Worm (Caenorhabditis elegans) whole organism, mixed stage, embryonic: Measurements from ENCODE around the gene lbp-4.

Source experiments
- M03D4.4 ChIP-seq: sonication (generic microtip); optimal IDR thresholded peaks from 2 replicates; lab custom pipeline; 2017; ENCODE audit warnings: mild to moderate bottlenecking, missing genetic modification characterization, missing compliant biosample characterization
- bed-3 ChIP-seq: fragments of 200-800 bp; sonication (Bioruptor generic); optimal IDR thresholded peaks from 3 replicates; lab custom pipeline; 2018; ENCODE audit warnings: mild to moderate bottlenecking, missing genetic modification characterization, moderate library complexity, missing compliant biosample characterization
- ceh-43 ChIP-seq: fragments of 200-800 bp; sonication (Bioruptor generic); optimal IDR thresholded peaks from 2 replicates; lab custom pipeline; 2018; ENCODE audit warnings: mild to moderate bottlenecking, missing genetic modification characterization, moderate library complexity, missing compliant biosample characterization
- ceh-83 ChIP-seq: fragments of 200-800 bp; sonication (Bioruptor generic); optimal IDR thresholded peaks from 2 replicates; lab custom pipeline; 2018; ENCODE audit warnings: mild to moderate bottlenecking, missing genetic modification characterization, missing compliant biosample characterization
- ces-1 ChIP-seq: fragments of 150-350 bp; optimal IDR thresholded peaks from 2 replicates; lab custom pipeline; 2014; ENCODE audit warnings: missing biosample characterization, missing genetic modification reagents, missing genetic modification characterization
- cnd-1 ChIP-seq: fragments of 200-800 bp; sonication (Bioruptor generic); optimal IDR thresholded peaks from 2 replicates; lab custom pipeline; 2018; ENCODE audit warnings: mild to moderate bottlenecking, missing genetic modification characterization, missing compliant biosample characterization
- drap-1 ChIP-seq: fragments of 200-800 bp; sonication (Bioruptor generic); optimal IDR thresholded peaks from 3 replicates; lab custom pipeline; 2018; ENCODE audit warnings: mild to moderate bottlenecking, missing genetic modification characterization, missing compliant biosample characterization
- elt-1 ChIP-seq: sonication (generic microtip); optimal IDR thresholded peaks from 2 replicates; lab custom pipeline; 2017; ENCODE audit warnings: missing genetic modification characterization, mild to moderate bottlenecking, missing compliant biosample characterization, antibody characterized with exemption, moderate library complexity, borderline replicate concordance; ENCODE audit not compliant: insufficient read depth
- elt-3 ChIP-seq: fragments of 150-350 bp; optimal IDR thresholded peaks from 2 replicates; lab custom pipeline; 2014; ENCODE audit warnings: missing biosample characterization, missing genetic modification characterization
- flh-1 ChIP-seq: fragments of 200-800 bp; sonication (Bioruptor generic); optimal IDR thresholded peaks from 2 replicates; lab custom pipeline; 2018; ENCODE audit warnings: mild to moderate bottlenecking, missing genetic modification characterization, moderate library complexity, missing compliant biosample characterization
- ham-2 ChIP-seq: fragments of 200-800 bp; sonication (Bioruptor generic); optimal IDR thresholded peaks from 2 replicates; lab custom pipeline; 2018; ENCODE audit warnings: mild to moderate bottlenecking, missing genetic modification characterization, missing compliant biosample characterization
- hlh-1 ChIP-seq: fragments of 150-350 bp; optimal IDR thresholded peaks from 2 replicates; lab custom pipeline; 2014; ENCODE audit warnings: missing biosample characterization, missing genetic modification reagents, missing genetic modification characterization
- lin-13 ChIP-seq: fragments of 150-350 bp; optimal IDR thresholded peaks from 2 replicates; lab custom pipeline; 2014; ENCODE audit warnings: missing biosample characterization, missing genetic modification characterization
- lin-32 ChIP-seq: fragments of 200-800 bp; sonication (Bioruptor generic); optimal IDR thresholded peaks from 2 replicates; lab custom pipeline; 2018; ENCODE audit warnings: mild to moderate bottlenecking, missing genetic modification characterization, missing compliant biosample characterization
- mab-5 ChIP-seq: fragments of 150-350 bp; optimal IDR thresholded peaks from 2 replicates; lab custom pipeline; 2014; ENCODE audit warnings: missing biosample characterization, missing genetic modification characterization
- mep-1 ChIP-seq: fragments of 150-350 bp; optimal IDR thresholded peaks from 2 replicates; lab custom pipeline; 2017; ENCODE audit warnings: missing biosample characterization, missing genetic modification reagents, missing genetic modification characterization, inconsistent platforms
- nhr-2 ChIP-seq: fragments of 150-350 bp; optimal IDR thresholded peaks from 2 replicates; lab custom pipeline; 2014; ENCODE audit warnings: missing biosample characterization, missing genetic modification characterization
- nhr-237 ChIP-seq: fragments of 150-350 bp; optimal IDR thresholded peaks from 2 replicates; lab custom pipeline; 2014; ENCODE audit warnings: missing biosample characterization, missing genetic modification characterization
- nhr-28 ChIP-seq: fragments of 150-350 bp; optimal IDR thresholded peaks from 2 replicates; lab custom pipeline; 2014; ENCODE audit warnings: missing biosample characterization, missing genetic modification characterization
- nhr-76 ChIP-seq: sonication (generic microtip); optimal IDR thresholded peaks from 2 replicates; lab custom pipeline; 2017; ENCODE audit warnings: missing biosample characterization, missing genetic modification characterization
- pha-4 ChIP-seq: fragments of 150-350 bp; optimal IDR thresholded peaks from 2 replicates; lab custom pipeline; 2018; ENCODE audit warnings: missing biosample characterization, missing genetic modification reagents, missing genetic modification characterization
- sem-2 ChIP-seq: fragments of 200-800 bp; sonication (Bioruptor generic); optimal IDR thresholded peaks from 2 replicates; lab custom pipeline; 2018; ENCODE audit warnings: mild to moderate bottlenecking, missing genetic modification characterization, missing compliant biosample characterization
- snpc-4 ChIP-seq: fragments of 150-350 bp; optimal IDR thresholded peaks from 2 replicates; lab custom pipeline; 2014; ENCODE audit warnings: missing biosample characterization, missing genetic modification characterization
- sptf-1 ChIP-seq: sonication (generic microtip); optimal IDR thresholded peaks from 2 replicates; lab custom pipeline; 2017; ENCODE audit warnings: mild to moderate bottlenecking, missing genetic modification characterization, moderate library complexity, missing compliant biosample characterization
- tbx-8 ChIP-seq: fragments of 200-800 bp; sonication (Bioruptor generic); optimal IDR thresholded peaks from 2 replicates; lab custom pipeline; 2018; ENCODE audit warnings: mild to moderate bottlenecking, missing genetic modification characterization, moderate library complexity, missing compliant biosample characterization
- unc-120 ChIP-seq: sonication (generic microtip); optimal IDR thresholded peaks from 2 replicates; lab custom pipeline; 2017; ENCODE audit warnings: missing genetic modification characterization, missing compliant biosample characterization; ENCODE audit not compliant: poor library complexity, severe bottlenecking
- unc-39 ChIP-seq: fragments of 150-350 bp; optimal IDR thresholded peaks from 2 replicates; lab custom pipeline; 2014; ENCODE audit warnings: missing biosample characterization, missing genetic modification characterization
- unc-62 ChIP-seq: fragments of 150-350 bp; optimal IDR thresholded peaks from 2 replicates; lab custom pipeline; 2014; ENCODE audit warnings: missing biosample characterization, missing genetic modification reagents, missing genetic modification characterization
- zip-8 ChIP-seq: fragments of 150-350 bp; optimal IDR thresholded peaks from 2 replicates; lab custom pipeline; 2014; ENCODE audit warnings: missing biosample characterization, missing genetic modification characterization
- ztf-11 ChIP-seq: fragments of 150-350 bp; optimal IDR thresholded peaks from 2 replicates; lab custom pipeline; 2014; ENCODE audit warnings: missing biosample characterization, missing genetic modification characterization

lbp-4 gene

ce11 chrV:7810591-7810990 lies 9.8 kb upstream of the lbp-4 start:
- TF ChIP-seq nhr-2 (tag; lab: Kevin White, UChicago): no peak
- no peak for TF ChIP-seq nhr-28 (tag; lab: Kevin White, UChicago)
- TF ChIP-seq tbx-8: no peak
- no peak for TF ChIP-seq ces-1 (GFP tag; lab: Kevin White, UChicago)
- no peak for TF ChIP-seq ceh-43 (GFP tag; lab: Kevin White, UChicago)
- TF ChIP-seq nhr-76 (tag; lab: Kevin White, UChicago): no peak
- TF ChIP-seq pha-4: no peak
- no peak for TF ChIP-seq lin-32 (GFP tag; lab: Kevin White, UChicago)

ce11 chrV:7811758-7812157 lies 8.6 kb upstream of the lbp-4 start, which contains the start of gene ZK742.4:
Gene ZK742.4, minus strand, starts transcription at chrV:7811792.
- peak; percentile 31 for TF ChIP-seq pha-4
- TF ChIP-seq flh-1 (GFP tag; lab: Kevin White, UChicago): no peak

- TF ChIP-seq ham-2 (GFP tag; lab: Kevin White, UChicago) (no peak), drap-1 (GFP tag; lab: Kevin White, UChicago) (no peak), lin-32 (GFP tag; lab: Kevin White, UChicago) (no peak), sptf-1 (tag; lab: Kevin White, UChicago) (no peak), unc-120 (tag; lab: Kevin White, UChicago) (no peak), bed-3 (no peak), nhr-28 (tag; lab: Kevin White, UChicago) (no peak)
Measured at ce11 chrV:7814601-7815000, 5.8 kb upstream of the lbp-4 start, which contains the start of gene ZK742.6. Gene ZK742.6, minus strand, starts transcription at chrV:7814942.

- peak; percentile 97 for TF ChIP-seq ces-1 (GFP tag; lab: Kevin White, UChicago)
- TF ChIP-seq sptf-1 (tag; lab: Kevin White, UChicago): no peak
Measured at ce11 chrV:7816486-7816885, 3.9 kb upstream of the lbp-4 start.

- TF ChIP-seq ces-1 (GFP tag; lab: Kevin White, UChicago) (peak; percentile 68), flh-1 (GFP tag; lab: Kevin White, UChicago) (no peak)
- TF ChIP-seq, all 35 proteins: peak for 1
Measured at ce11 chrV:7819585-7819984, 793 bp upstream of the lbp-4 start.

ce11 chrV:7822655-7823054 lies 2.3 kb downstream of the lbp-4 start:
- TF ChIP-seq unc-39 (tag; lab: Kevin White, UChicago) (no peak), elt-1 (no peak), lin-13 (tag; lab: Kevin White, UChicago) (no peak), mab-5 (tag; lab: Kevin White, UChicago) (peak; percentile 68), hlh-1 (peak; percentile 99), ces-1 (GFP tag; lab: Kevin White, UChicago) (no peak), bed-3 (no peak), snpc-4 (tag; lab: Kevin White, UChicago) (no peak), drap-1 (GFP tag; lab: Kevin White, UChicago) (no peak), pha-4 (no peak), M03D4.4 (tag; lab: Kevin White, UChicago) (peak; percentile 45), lin-32 (GFP tag; lab: Kevin White, UChicago) (no peak), nhr-76 (tag; lab: Kevin White, UChicago) (no peak), unc-120 (tag; lab: Kevin White, UChicago) (peak; percentile 92), zip-8 (tag; lab: Kevin White, UChicago) (no peak), sem-2 (no peak), nhr-2 (tag; lab: Kevin White, UChicago) (no peak), nhr-28 (tag; lab: Kevin White, UChicago) (no peak), ztf-11 (tag; lab: Kevin White, UChicago) (no peak), ceh-43 (GFP tag; lab: Kevin White, UChicago) (no peak), mep-1 (no peak), ceh-83 (no peak), tbx-8 (no peak), flh-1 (GFP tag; lab: Kevin White, UChicago) (no peak), nhr-237 (tag; lab: Kevin White, UChicago) (no peak), sptf-1 (tag; lab: Kevin White, UChicago) (no peak), cnd-1 (no peak), unc-62 (GFP tag; lab: Kevin White, UChicago) (peak; percentile 99), elt-3 (tag; lab: Kevin White, UChicago) (no peak), ham-2 (GFP tag; lab: Kevin White, UChicago) (no peak)
